Worm (Caenorhabditis elegans): ENCODE results near the gene C03H5.5.

C03H5.5 gene

DNA sequence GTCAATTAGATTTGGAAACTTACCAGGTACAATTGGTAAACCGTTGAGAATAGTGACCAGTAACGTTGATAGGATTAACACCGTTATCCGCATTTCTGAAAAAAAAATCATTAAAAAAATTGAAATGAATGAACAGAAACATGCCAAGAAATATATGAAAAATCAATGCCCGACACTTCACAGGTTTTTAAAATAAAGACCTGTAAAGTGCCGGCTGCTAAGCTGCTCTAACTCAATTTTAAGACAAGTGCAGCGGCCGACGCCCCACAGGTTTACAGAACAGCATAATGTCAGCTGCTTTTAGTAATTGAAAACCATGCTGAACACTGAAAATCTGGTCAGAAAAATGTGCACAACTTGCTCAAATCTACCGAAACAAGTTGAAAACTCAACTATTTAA is 52.7 kb downstream of the C03H5.5 start, which contains the start of gene cbn-1:
cbn-1 (minus strand) TSS at position 101 of the 400 bp plus-strand sequence.
- TF ChIP-seq sea-1 (GFP tag; conservative IDR thresholded peaks at IDR 0.05), result no peak
- no peak for TF ChIP-seq B0310.2 (tag; optimal IDR thresholded peaks at IDR 0.05)
- no peak for TF ChIP-seq scrt-1 (GFP tag; IDR thresholded peaks at IDR 0.05)
- TF ChIP-seq aly-1 (tag; optimal IDR thresholded peaks at IDR 0.05), result no peak
- TF ChIP-seq hmg-4 (GFP tag; optimal IDR thresholded peaks at IDR 0.05), result no peak
- no peak for TF ChIP-seq hnd-1 (tag; optimal IDR thresholded peaks at IDR 0.05)
- TF ChIP-seq tbx-37 (GFP tag; conservative IDR thresholded peaks at IDR 0.05), result no peak
- no peak for TF ChIP-seq hmbx-1 (tag; optimal IDR thresholded peaks at IDR 0.05)
- no peak for TF ChIP-seq tra-4 (tag; optimal IDR thresholded peaks at IDR 0.05)
- TF ChIP-seq pes-1 (GFP tag; IDR thresholded peaks at IDR 0.05), result no peak
- no peak for TF ChIP-seq ceh-13 (GFP tag; optimal IDR thresholded peaks at IDR 0.05)

All from whole organism, early embryonic.